Worm (Caenorhabditis elegans) whole organism, L2 larva: ENCODE results near the gene C27H5.2.

Experiments
- aly-2 ChIP-seq: fragments of 150-350 bp; optimal IDR thresholded peaks from 2 replicates; lab custom pipeline; 2014; ENCODE audit warnings: missing biosample characterization, missing genetic modification characterization
- mdl-1 ChIP-seq, 2 experiments: fragments of 150-350 bp in 1 of 2; sonication (generic microtip) in 1 of 2; optimal IDR thresholded peaks; 2 replicates each; lab custom pipeline; 2017; ENCODE audit warnings: missing biosample characterization in 2 of 2, missing genetic modification characterization in 2 of 2
- nhr-11 ChIP-seq: fragments of 150-350 bp; optimal IDR thresholded peaks from 2 replicates; lab custom pipeline; 2014; ENCODE audit warnings: missing biosample characterization, missing genetic modification characterization
- nhr-23 ChIP-seq: fragments of 150-350 bp; optimal IDR thresholded peaks from 2 replicates; lab custom pipeline; 2014; ENCODE audit warnings: missing biosample characterization, missing genetic modification reagents, missing genetic modification characterization
- nhr-237 ChIP-seq: fragments of 150-350 bp; optimal IDR thresholded peaks from 2 replicates; lab custom pipeline; 2014; ENCODE audit warnings: missing biosample characterization, missing genetic modification characterization
- peb-1 ChIP-seq: fragments of 150-350 bp; optimal IDR thresholded peaks from 2 replicates; lab custom pipeline; 2014; ENCODE audit warnings: missing biosample characterization, missing genetic modification characterization
- sma-9 ChIP-seq, 2 experiments: fragments of 150-350 bp in 1 of 2; sonication (generic microtip) in 1 of 2; optimal IDR thresholded peaks; 2 replicates each; lab custom pipeline; 2014 to 2016; ENCODE audit warnings: missing genetic modification characterization in 2 of 2, mild to moderate bottlenecking in 1 of 2, missing biosample characterization in 1 of 2, missing compliant biosample characterization in 1 of 2, missing genetic modification reagents in 1 of 2, moderate library complexity in 1 of 2
- unc-55 ChIP-seq: fragments of 150-350 bp; sonication (generic microtip); optimal IDR thresholded peaks from 3 replicates; lab custom pipeline; 2014; ENCODE audit warnings: missing biosample characterization, missing genetic modification reagents, missing genetic modification characterization

ce11 chrII:7144307-7144706 is 11.1 kb upstream of the C27H5.2 start, which contains the start of gene npr-31:
- TF ChIP-seq unc-55: no peak
- TF ChIP-seq nhr-237: no peak
- no peak for TF ChIP-seq mdl-1 (tag; optimal IDR thresholded peaks at IDR 0.05; lab: Kevin White, UChicago)
- TF ChIP-seq nhr-11 (tag; lab: Kevin White, UChicago): no peak
- TF ChIP-seq nhr-23 (tag; lab: Kevin White, UChicago): no peak
- no peak for TF ChIP-seq peb-1 (tag; lab: Kevin White, UChicago)
- no peak for TF ChIP-seq aly-2 (tag; lab: Kevin White, UChicago)
- TF ChIP-seq sma-9 (GFP tag; optimal IDR thresholded peaks at IDR 0.05; lab: Kevin White, UChicago): no peak
- no peak for TF ChIP-seq sma-9 (tag; optimal IDR thresholded peaks at IDR 0.05; lab: Kevin White, UChicago)
